Worm (Caenorhabditis elegans) whole organism, L4/young adult: Measurements from ENCODE around the gene K10H10.4.

Experiments
- dao-5 ChIP-seq: sonication (generic microtip); optimal IDR thresholded peaks from 2 replicates; lab custom pipeline; 2016; ENCODE audit warnings: missing genotype, missing genetic modification characterization, moderate library complexity, missing compliant biosample characterization
- him-1 ChIP-seq: sonication (generic microtip); optimal IDR thresholded peaks from 2 replicates; lab custom pipeline; 2016; ENCODE audit warnings: missing genotype, missing genetic modification reagents, missing genetic modification characterization, missing compliant biosample characterization

ce11 chrII:14494014-14494413 lies 6.2 kb upstream of the K10H10.4 start:
- TF ChIP-seq him-1 (tag; lab: Kevin White, UChicago) (no peak), dao-5 (no peak)
